Fruit fly (Drosophila melanogaster) whole organism, adult: ENCODE results near the gene Tim17a1.

Experiments used
- CG14711 ChIP-seq: fragments of 200-800 bp; sonication (Bioruptor generic); optimal IDR thresholded peaks from 2 replicates; lab custom pipeline; 2018; ENCODE audit warnings: missing biosample characterization, mild to moderate bottlenecking, missing genetic modification characterization, moderate library complexity
- CG33017 ChIP-seq: fragments of 200-800 bp; sonication (Bioruptor generic); optimal IDR thresholded peaks from 2 replicates; lab custom pipeline; 2018; ENCODE audit warnings: missing biosample characterization, mild to moderate bottlenecking, missing genetic modification characterization, moderate library complexity
- CG5204 ChIP-seq: fragments of 200-800 bp; sonication (Bioruptor generic); optimal IDR thresholded peaks from 2 replicates; lab custom pipeline; 2016; ENCODE audit warnings: missing biosample characterization, missing genetic modification characterization
- CG7045 ChIP-seq: fragments of 200-800 bp; sonication (Bioruptor generic); optimal IDR thresholded peaks from 2 replicates; lab custom pipeline; 2017; ENCODE audit warnings: missing biosample characterization, mild to moderate bottlenecking, missing genetic modification characterization
- Crg-1 ChIP-seq: fragments of 200-800 bp; sonication (Bioruptor generic); optimal IDR thresholded peaks from 2 replicates; lab custom pipeline; 2016; ENCODE audit warnings: missing biosample characterization, missing genetic modification characterization
- Hr96 ChIP-seq: fragments of 200-800 bp; sonication (Bioruptor generic); optimal IDR thresholded peaks from 2 replicates; lab custom pipeline; 2016; ENCODE audit warnings: missing biosample characterization, missing genetic modification characterization
- bab1 ChIP-seq: fragments of 200-800 bp; sonication (Bioruptor generic); optimal IDR thresholded peaks from 3 replicates; lab custom pipeline; 2019; ENCODE audit warnings: missing biosample characterization, mild to moderate bottlenecking, missing genetic modification characterization, moderate library complexity
- cnc ChIP-seq, 2 experiments: fragments of >200 bp; optimal IDR thresholded peaks; 2 replicates each; lab custom pipeline; 2017
- kay ChIP-seq: fragments of 200-800 bp; sonication (Bioruptor generic); peaks from one replicate; lab custom pipeline; 2016; ENCODE audit warnings: missing biosample characterization, missing genetic modification characterization, borderline replicate concordance
- ovo ChIP-seq: fragments of 200-800 bp; sonication (Bioruptor generic); optimal IDR thresholded peaks from 2 replicates; lab custom pipeline; 2016; ENCODE audit warnings: missing biosample characterization, missing genetic modification characterization
- pad ChIP-seq: fragments of 200-800 bp; sonication (Bioruptor generic); optimal IDR thresholded peaks from 3 replicates; lab custom pipeline; 2017; ENCODE audit warnings: missing biosample characterization, missing genetic modification characterization, mild to moderate bottlenecking, moderate library complexity, missing genetic modification reagents

DNA sequence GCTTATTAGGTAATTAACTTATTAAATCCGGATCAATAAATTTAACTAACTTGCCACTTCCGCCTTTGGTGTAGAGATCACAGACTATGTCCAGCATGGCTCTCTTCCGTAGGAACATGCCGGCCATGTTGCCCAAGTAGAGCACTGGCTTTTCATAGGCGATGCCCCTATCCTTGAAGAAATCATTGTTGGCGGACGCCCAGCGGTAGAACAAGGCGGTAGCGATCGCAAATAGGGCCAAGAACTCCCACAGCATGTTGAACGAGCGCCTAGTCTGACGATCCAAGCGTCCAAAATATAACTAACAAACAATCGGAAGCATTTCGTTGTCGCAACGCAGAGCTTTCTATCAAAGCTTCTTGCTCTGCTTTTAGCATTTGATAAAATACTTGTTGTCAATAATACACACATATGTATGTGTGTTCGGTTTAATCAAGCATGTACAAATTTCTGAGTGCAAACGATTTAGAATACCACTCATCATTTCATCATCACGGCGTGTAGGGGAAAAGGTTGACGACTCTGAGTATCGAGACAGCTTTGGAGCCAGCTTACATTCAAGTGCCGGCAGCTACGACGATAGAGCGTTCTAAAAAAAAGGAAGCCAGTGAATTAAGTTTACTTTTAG is 34.3 kb upstream of the Tim17a1 start, which contains the start of gene Cyp9f3:
- TF ChIP-seq CG33017 (tag; lab: Kevin White, UChicago) (no peak), pad (GFP tag; lab: Kevin White, UChicago) (peak; percentile 45), Hr96 (GFP tag; lab: Kevin White, UChicago) (no peak), cnc (optimal IDR thresholded peaks at IDR 0.05; lab: Kevin White, UChicago) (no peak), CG14711 (tag; lab: Kevin White, UChicago) (no peak), bab1 (GFP tag; lab: Kevin White, UChicago) (no peak), kay (GFP tag; lab: Kevin White, UChicago) (no peak), ovo (GFP tag; lab: Kevin White, UChicago) (no peak), Crg-1 (GFP tag; lab: Kevin White, UChicago) (no peak), CG5204 (GFP tag; lab: Kevin White, UChicago) (no peak), CG7045 (no peak)
